Worm (Caenorhabditis elegans) whole organism, late embryonic: ENCODE data around the gene comt-1.

Source experiments
- ama-1 ChIP-seq: fragments of 150-350 bp; optimal IDR thresholded peaks from 2 replicates; lab custom pipeline; 2014
- ceh-34 ChIP-seq: sonication (generic microtip); optimal IDR thresholded peaks from 2 replicates; lab custom pipeline; 2016; ENCODE audit warnings: mild to moderate bottlenecking, missing genetic modification characterization, missing compliant biosample characterization
- dmd-4 ChIP-seq: sonication (generic microtip); optimal IDR thresholded peaks from 2 replicates; lab custom pipeline; 2016; ENCODE audit warnings: borderline replicate concordance, missing genetic modification characterization, missing compliant biosample characterization
- ets-4 ChIP-seq: sonication (generic microtip); optimal IDR thresholded peaks from 2 replicates; lab custom pipeline; 2016; ENCODE audit warnings: missing genetic modification characterization, missing compliant biosample characterization
- odd-2 ChIP-seq: sonication (generic microtip); optimal IDR thresholded peaks from 2 replicates; lab custom pipeline; 2017; ENCODE audit warnings: antibody characterized with exemption, mild to moderate bottlenecking, missing genetic modification characterization, missing compliant biosample characterization
- pax-1 ChIP-seq: fragments of 150-350 bp; optimal IDR thresholded peaks from 2 replicates; lab custom pipeline; 2014; ENCODE audit warnings: missing biosample characterization, missing genetic modification characterization
- pha-4 ChIP-seq: fragments of 150-350 bp; optimal IDR thresholded peaks from 2 replicates; lab custom pipeline; 2018; ENCODE audit warnings: missing biosample characterization, missing genetic modification reagents, missing genetic modification characterization
- sdc-2 ChIP-seq: sonication (generic microtip); optimal IDR thresholded peaks from 2 replicates; lab custom pipeline; 2016; ENCODE audit warnings: missing genotype, missing genetic modification characterization, missing compliant biosample characterization
- sox-2 ChIP-seq: fragments of 200-800 bp; sonication (Bioruptor generic); IDR thresholded peaks from 2 replicates; pipeline ENCODE4 v1.3.6; 2022; ENCODE audit warnings: missing genetic modification reagents, missing genetic modification characterization, missing compliant biosample characterization
- tbx-2 ChIP-seq: sonication (generic microtip); optimal IDR thresholded peaks from 2 replicates; lab custom pipeline; 2016; ENCODE audit warnings: missing genetic modification characterization, missing compliant biosample characterization

ce11 chrX:2857070-2857825 is 5.0 kb downstream of the comt-1 start, which contains the start of gene tra-4:
- TF ChIP-seq dmd-4 (tag; lab: Kevin White, UChicago) (no peak), sox-2 (GFP tag; lab: Robert Waterston, UW) (no peak), ets-4 (tag; lab: Kevin White, UChicago) (no peak), pha-4 (no peak), pax-1 (tag; lab: Kevin White, UChicago) (no peak), tbx-2 (tag; lab: Kevin White, UChicago) (no peak), ama-1 (lab: Kevin White, UChicago) (no peak), ceh-34 (no peak), odd-2 (tag; lab: Kevin White, UChicago) (no peak), sdc-2 (no peak)
